Worm (Caenorhabditis elegans) whole organism, midembryonic: ENCODE data around the gene clec-225.

Experiments
- cog-1 ChIP-seq: sonication (generic microtip); optimal IDR thresholded peaks from 2 replicates; lab custom pipeline; 2016; ENCODE audit warnings: missing genetic modification characterization, missing compliant biosample characterization
- flt-1 ChIP-seq: fragments of 200-800 bp; sonication (Bioruptor generic); IDR thresholded peaks from 2 replicates; pipeline ENCODE4 v1.3.6; 2022; ENCODE audit warnings: missing genetic modification characterization, missing compliant biosample characterization
- med-1 ChIP-seq: sonication (generic microtip); optimal IDR thresholded peaks from 2 replicates; lab custom pipeline; 2017; ENCODE audit warnings: missing genetic modification characterization, mild to moderate bottlenecking, missing compliant biosample characterization, antibody characterized with exemption, missing genetic modification reagents; ENCODE audit not compliant: insufficient read depth
- ref-1 ChIP-seq: fragments of 200-800 bp; sonication (Bioruptor generic); conservative IDR thresholded peaks from 2 replicates; pipeline ENCODE4 v1.3.6; 2022; ENCODE audit warnings: missing genetic modification reagents, missing genetic modification characterization, missing compliant biosample characterization
- tab-1 ChIP-seq: fragments of 200-800 bp; sonication (Bioruptor generic); IDR thresholded peaks from 2 replicates; pipeline ENCODE4 v1.3.6; 2022; ENCODE audit warnings: missing genetic modification characterization, missing compliant biosample characterization
- ztf-23 ChIP-seq: fragments of 200-800 bp; sonication (Bioruptor generic); IDR thresholded peaks from 2 replicates; pipeline ENCODE4 v1.3.6; 2022; ENCODE audit warnings: missing genetic modification reagents, missing genetic modification characterization, missing compliant biosample characterization
- ztf-29 ChIP-seq: fragments of 200-800 bp; sonication (Bioruptor generic); IDR thresholded peaks from 2 replicates; pipeline ENCODE4 v1.3.6; 2022; ENCODE audit warnings: missing genetic modification reagents, missing genetic modification characterization, missing compliant biosample characterization

ce11 chrV:13129895-13130294 lies 4.8 kb downstream of the clec-225 start, which contains the start of gene eat-6:
- TF ChIP-seq med-1 (GFP tag; lab: Kevin White, UChicago), result no peak
- TF ChIP-seq flt-1 (GFP tag; lab: Robert Waterston, UW), result no peak
- no peak for TF ChIP-seq cog-1 (tag; lab: Kevin White, UChicago)
- no peak for TF ChIP-seq tab-1 (GFP tag; lab: Robert Waterston, UW)
- no peak for TF ChIP-seq ref-1
- no peak for TF ChIP-seq ztf-23 (GFP tag; lab: Robert Waterston, UW)
- no peak for TF ChIP-seq ztf-29 (GFP tag; lab: Robert Waterston, UW)
